Fruit fly (Drosophila melanogaster) whole organism, prepupa: Measurements from ENCODE around the gene CG17139.

Experiments used
- CG10631 ChIP-seq: fragments of 200-800 bp; sonication (Bioruptor generic); optimal IDR thresholded peaks from 2 replicates; lab custom pipeline; 2016; ENCODE audit warnings: missing biosample characterization, missing genetic modification characterization
- Gug ChIP-seq: fragments of 200-800 bp; sonication (Bioruptor generic); IDR thresholded peaks from 2 replicates; pipeline ENCODE4 v1.3.6; 2022; ENCODE audit warnings: missing biosample characterization, missing genetic modification characterization
- Hr39 ChIP-seq: fragments of 200-800 bp; sonication (Bioruptor generic); optimal IDR thresholded peaks from 2 replicates; lab custom pipeline; 2016; ENCODE audit warnings: missing biosample characterization, missing genetic modification characterization

- no peak for TF ChIP-seq Gug (GFP tag; lab: Robert Waterston, UW)
- no peak for TF ChIP-seq CG10631 (GFP tag; lab: Kevin White, UChicago)
- no peak for TF ChIP-seq Hr39
Measured at dm6 chr2L:10822620-10823019, 22.8 kb downstream of the CG17139 start.
